Fruit fly (Drosophila melanogaster) whole organism, prepupa: ENCODE data around the gene CG17349.

Experiments
- CG11762 ChIP-seq: fragments of 200-800 bp; sonication (Bioruptor generic); optimal IDR thresholded peaks from 3 replicates; lab custom pipeline; 2016; ENCODE audit warnings: missing biosample characterization, missing genetic modification characterization; ENCODE audit not compliant: insufficient read depth
- CG16779 ChIP-seq: fragments of 200-800 bp; sonication (Bioruptor generic); optimal IDR thresholded peaks from 3 replicates; lab custom pipeline; 2017; ENCODE audit warnings: missing biosample characterization, mild to moderate bottlenecking, missing genetic modification characterization
- CG4318 ChIP-seq: fragments of 200-800 bp; sonication (Bioruptor generic); optimal IDR thresholded peaks from 3 replicates; lab custom pipeline; 2017; ENCODE audit warnings: missing biosample characterization, mild to moderate bottlenecking, missing genetic modification characterization
- CG6276 ChIP-seq: fragments of 200-800 bp; sonication (Bioruptor generic); optimal IDR thresholded peaks from 2 replicates; lab custom pipeline; 2017; ENCODE audit warnings: missing biosample characterization, mild to moderate bottlenecking, missing genetic modification characterization
- Eip93F ChIP-seq: fragments of 200-800 bp; sonication (Bioruptor generic); optimal IDR thresholded peaks from 2 replicates; lab custom pipeline; 2016; ENCODE audit warnings: missing biosample characterization, mild to moderate bottlenecking, missing genetic modification characterization
- Gug ChIP-seq: fragments of 200-800 bp; sonication (Bioruptor generic); IDR thresholded peaks from 2 replicates; pipeline ENCODE4 v1.3.6; 2022; ENCODE audit warnings: missing biosample characterization, missing genetic modification characterization
- OdsH ChIP-seq: fragments of 200-800 bp; sonication (Bioruptor generic); optimal IDR thresholded peaks from 3 replicates; lab custom pipeline; 2016; ENCODE audit warnings: missing biosample characterization, missing genetic modification characterization
- cyc ChIP-seq: fragments of 200-800 bp; sonication (Bioruptor generic); optimal IDR thresholded peaks from 3 replicates; lab custom pipeline; 2016; ENCODE audit warnings: missing biosample characterization, missing genetic modification characterization
- topi ChIP-seq: fragments of 200-800 bp; sonication (Bioruptor generic); optimal IDR thresholded peaks from 3 replicates; lab custom pipeline; 2016; ENCODE audit warnings: missing biosample characterization, missing genetic modification characterization

DNA sequence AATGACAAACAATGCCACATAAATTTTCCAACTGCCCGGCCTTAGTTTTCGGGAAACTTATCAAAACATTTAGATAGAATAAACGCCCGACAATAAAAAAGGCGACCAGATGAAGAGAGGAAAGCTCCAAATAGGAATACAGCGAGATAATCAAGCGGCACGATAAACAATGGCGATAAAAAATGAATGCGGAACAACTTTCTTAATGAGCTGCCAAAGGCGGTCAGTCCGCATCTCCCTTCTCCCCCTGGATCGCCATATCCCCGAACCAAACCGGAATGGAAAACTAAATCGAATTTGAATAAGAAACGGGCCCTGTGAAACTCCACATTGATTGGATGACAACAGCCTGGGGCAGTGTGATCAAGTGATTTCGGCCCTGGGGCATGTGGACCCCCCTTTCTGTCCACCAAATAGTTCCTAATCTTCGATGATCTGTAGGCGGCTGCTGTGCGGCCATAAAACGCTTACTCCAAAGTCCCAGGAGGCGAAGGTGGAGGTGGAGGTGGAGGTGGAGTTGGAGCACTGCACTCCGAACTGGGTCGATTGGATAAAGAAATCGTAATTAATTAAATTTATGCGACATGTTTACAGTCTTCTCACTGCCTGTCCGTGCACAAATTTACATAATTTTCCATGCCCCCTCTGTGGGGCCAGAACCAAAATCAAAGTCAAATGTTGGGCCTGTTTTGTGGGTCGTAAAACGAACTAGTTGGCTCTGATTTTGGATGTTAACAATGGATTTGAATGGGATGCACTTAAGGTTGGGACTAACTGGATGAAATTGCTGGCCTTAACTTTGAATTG, 49.3 kb upstream of the CG17349 start:
- TF ChIP-seq OdsH (GFP tag; lab: Kevin White, UChicago), result no peak
- TF ChIP-seq CG16779 (tag; lab: Kevin White, UChicago), result no peak
- TF ChIP-seq cyc (GFP tag; lab: Kevin White, UChicago), result no peak
- no peak for TF ChIP-seq CG6276 (GFP tag; lab: Kevin White, UChicago)
- TF ChIP-seq topi, result no peak
- no peak for TF ChIP-seq Gug (GFP tag; lab: Robert Waterston, UW)
- no peak for TF ChIP-seq CG4318
- TF ChIP-seq CG11762 (GFP tag; lab: Kevin White, UChicago), result no peak
- TF ChIP-seq Eip93F, result no peak
